Worm (Caenorhabditis elegans): ENCODE results near the gene hyl-2.

Gene hyl-2

DNA sequence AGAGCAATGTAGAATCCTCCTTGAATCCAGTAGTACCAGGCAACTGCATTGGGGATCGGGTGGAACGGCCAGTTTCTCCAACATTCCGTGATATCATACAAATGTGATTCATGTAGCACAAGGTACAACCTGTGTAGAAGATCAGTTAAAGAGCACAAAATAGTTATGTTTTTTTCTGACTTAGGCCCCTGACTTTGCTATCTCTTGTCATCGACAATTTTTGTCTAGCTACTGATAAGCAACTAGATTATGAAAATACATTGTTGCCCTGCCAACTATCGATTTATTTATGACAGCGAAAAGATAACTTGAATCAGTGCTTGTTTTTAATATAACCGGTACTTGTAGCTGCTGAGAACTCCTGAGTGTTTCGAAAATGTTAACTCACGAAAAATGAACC is 990 bp downstream of the hyl-2 start:
- TF ChIP-seq unc-62 (GFP tag; optimal IDR thresholded peaks at IDR 0.05) (no peak), ZK185.1 (tag; optimal IDR thresholded peaks at IDR 0.05; ENCODE audit: poor library complexity, severe bottlenecking) (no peak), Y53G8AR.9 (GFP tag; conservative IDR thresholded peaks at IDR 0.05) (no peak), dpl-1 (GFP tag; optimal IDR thresholded peaks at IDR 0.05) (no peak), die-1 (tag; optimal IDR thresholded peaks at IDR 0.05) (no peak), dox-1 (GFP tag; IDR thresholded peaks at IDR 0.05) (0 out of 2 replicates have a peak, but pooled peaks have one; percentile 7), chd-7 (tag; optimal IDR thresholded peaks at IDR 0.05) (no peak), ekl-4 (GFP tag; IDR thresholded peaks at IDR 0.05) (no peak), F52B5.7 (tag; optimal IDR thresholded peaks at IDR 0.05) (no peak), F49E8.2 (tag; optimal IDR thresholded peaks at IDR 0.05; ENCODE audit: insufficient read depth) (no peak), attf-6 (GFP tag; IDR thresholded peaks at IDR 0.05) (no peak), hmg-20 (GFP tag; IDR thresholded peaks at IDR 0.05) (no peak), madf-8 (GFP tag; conservative IDR thresholded peaks at IDR 0.05) (no peak), nhr-80 (tag; optimal IDR thresholded peaks at IDR 0.05) (peak; percentile 72), egl-44 (GFP tag; IDR thresholded peaks at IDR 0.05) (no peak)

DNA sequence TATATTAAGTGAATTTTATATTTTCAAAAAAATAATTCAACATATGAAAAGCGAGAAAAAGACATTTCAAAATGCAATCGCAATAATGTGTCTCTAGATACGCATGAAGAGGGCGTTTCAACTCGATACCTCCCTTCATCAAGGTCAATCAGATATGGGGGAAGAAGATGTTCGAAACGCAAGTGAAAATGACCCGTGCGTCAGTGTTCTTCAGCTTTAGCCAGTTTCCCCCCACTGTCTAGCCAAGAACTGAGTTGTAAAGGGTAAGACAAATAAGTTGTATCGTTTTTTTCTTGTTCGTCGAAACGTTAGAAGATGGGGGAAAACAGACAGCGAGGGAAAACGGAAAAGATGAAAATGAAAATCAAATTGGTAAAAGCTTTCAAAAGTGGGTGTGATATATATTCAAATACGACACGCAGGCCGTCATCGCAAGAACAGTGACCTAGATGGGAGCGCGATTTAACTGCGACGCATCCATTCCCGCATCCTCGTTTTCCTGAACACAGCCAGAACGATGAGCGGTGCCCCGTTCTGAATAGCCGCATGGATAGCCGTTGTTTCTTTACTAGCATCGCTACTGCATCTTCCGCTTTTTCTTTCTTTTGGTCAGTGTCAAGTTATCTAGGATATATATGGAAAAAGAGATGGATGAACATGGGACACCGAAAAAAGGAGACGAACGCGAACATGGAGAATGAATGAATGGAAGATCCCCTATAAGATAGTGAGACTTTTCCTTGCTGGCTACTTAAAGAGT is 4.5 kb downstream of the hyl-2 start:
- TF ChIP-seq sea-2 (GFP tag; IDR thresholded peaks at IDR 0.05) (no peak), lsy-27 (tag; optimal IDR thresholded peaks at IDR 0.05; ENCODE audit: borderline replicate concordance, insufficient read depth) (no peak), bed-2 (GFP tag; IDR thresholded peaks at IDR 0.05) (no peak), let-526 (GFP tag; IDR thresholded peaks at IDR 0.05) (no peak), rec-8 (tag; optimal IDR thresholded peaks at IDR 0.05) (no peak), unc-130 (GFP tag; optimal IDR thresholded peaks at IDR 0.05) (no peak), chd-7 (tag; optimal IDR thresholded peaks at IDR 0.05) (no peak), hmg-1.2 (GFP tag; IDR thresholded peaks at IDR 0.05) (no peak), sptf-2 (GFP tag; optimal IDR thresholded peaks at IDR 0.05) (no peak), F52B5.7 (tag; optimal IDR thresholded peaks at IDR 0.05) (no peak), die-1 (tag; optimal IDR thresholded peaks at IDR 0.05) (no peak), nfya-2 (GFP tag; IDR thresholded peaks at IDR 0.05) (no peak), let-607 (tag; optimal IDR thresholded peaks at IDR 0.05) (no peak), egl-44 (GFP tag; IDR thresholded peaks at IDR 0.05) (no peak), ztf-25 (GFP tag; IDR thresholded peaks at IDR 0.05) (no peak), B0019.2 (GFP tag; conservative IDR thresholded peaks at IDR 0.05) (no peak), attf-5 (GFP tag; optimal IDR thresholded peaks at IDR 0.05) (no peak), cebp-1 (GFP tag; IDR thresholded peaks at IDR 0.05) (no peak), cebp-1 (tag; optimal IDR thresholded peaks at IDR 0.05) (no peak), ceh-40 (GFP tag; IDR thresholded peaks at IDR 0.05) (no peak)

DNA sequence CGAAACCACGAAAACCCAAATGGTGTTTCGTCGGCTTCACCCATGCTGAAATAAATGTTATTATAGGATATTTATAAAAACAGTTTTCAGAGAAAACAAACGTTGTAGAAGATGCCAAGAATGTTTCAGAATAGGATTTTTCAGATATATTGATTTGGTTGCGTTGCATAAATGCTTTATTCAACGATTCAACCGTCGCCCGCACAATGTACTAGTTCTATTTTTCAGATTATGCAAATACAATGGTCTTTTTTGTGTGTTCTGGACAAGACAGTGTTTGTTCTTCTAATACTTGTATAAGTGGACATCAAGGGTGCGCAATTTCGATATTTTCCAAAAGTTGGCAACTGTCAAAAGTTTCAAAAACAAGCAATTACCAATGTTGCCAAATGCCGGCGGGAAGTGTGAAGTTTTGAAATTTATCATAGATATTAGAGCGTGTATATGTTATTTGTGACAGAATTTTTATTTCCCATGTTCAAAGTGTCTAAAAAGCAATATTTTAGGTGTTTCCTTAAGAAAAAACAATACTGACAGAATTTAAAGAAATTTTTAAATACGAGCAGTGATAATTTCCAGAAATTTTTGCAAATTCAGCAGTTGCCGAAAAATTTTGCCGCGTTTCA is 8.0 kb downstream of the hyl-2 start, which contains the start of gene K02G10.5:
Gene K02G10.5 (minus strand): TSS at position 51 of the 626 bp plus-strand sequence.
- TF ChIP-seq ztf-22 (GFP tag; optimal IDR thresholded peaks at IDR 0.05) (no peak), Y56A3A.18 (GFP tag; IDR thresholded peaks at IDR 0.05) (no peak), egrh-3 (GFP tag; IDR thresholded peaks at IDR 0.05) (no peak), mes-4 (tag; optimal IDR thresholded peaks at IDR 0.05) (no peak), tbp1 (GFP tag; optimal IDR thresholded peaks at IDR 0.05) (no peak), attf-3 (GFP tag; conservative IDR thresholded peaks at IDR 0.05) (no peak), ceh-58 (GFP tag; IDR thresholded peaks at IDR 0.05) (no peak), pha-4 (tag; optimal IDR thresholded peaks at IDR 0.05) (no peak), tlf-1 (GFP tag; optimal IDR thresholded peaks at IDR 0.05) (no peak), ztf-25 (GFP tag; IDR thresholded peaks at IDR 0.05) (no peak), him-1 (tag; optimal IDR thresholded peaks at IDR 0.05) (no peak), sptf-2 (GFP tag; optimal IDR thresholded peaks at IDR 0.05) (no peak), ceh-100 (GFP tag; IDR thresholded peaks at IDR 0.05) (no peak)
